Worm (Caenorhabditis elegans) whole organism, L3 larva: Measurements from ENCODE around the gene C07A12.18.

Experiments
- ZK546.5 ChIP-seq: sonication (generic microtip); optimal IDR thresholded peaks from 2 replicates; lab custom pipeline; 2017; ENCODE audit warnings: missing biosample characterization, missing genetic modification characterization
- aly-2 ChIP-seq: fragments of 150-350 bp; optimal IDR thresholded peaks from 2 replicates; lab custom pipeline; 2014; ENCODE audit warnings: missing biosample characterization, missing genetic modification characterization
- ama-1 ChIP-seq: fragments of 150-350 bp; optimal IDR thresholded peaks from 2 replicates; lab custom pipeline; 2018
- ceh-28 ChIP-seq: fragments of 150-350 bp; optimal IDR thresholded peaks from 2 replicates; lab custom pipeline; 2014; ENCODE audit warnings: missing biosample characterization, missing genetic modification reagents, missing genetic modification characterization
- ceh-82 ChIP-seq: fragments of 150-350 bp; optimal IDR thresholded peaks from 2 replicates; lab custom pipeline; 2014; ENCODE audit warnings: missing biosample characterization, missing genetic modification characterization
- ceh-9 ChIP-seq: sonication (generic microtip); optimal IDR thresholded peaks from 2 replicates; lab custom pipeline; 2018; ENCODE audit warnings: missing biosample characterization, missing genetic modification characterization
- daf-12 ChIP-seq: fragments of 150-350 bp; optimal IDR thresholded peaks from 2 replicates; lab custom pipeline; 2014; ENCODE audit warnings: missing biosample characterization, missing genetic modification reagents, missing genetic modification characterization
- egl-5 ChIP-seq: fragments of 150-350 bp; optimal IDR thresholded peaks from 2 replicates; lab custom pipeline; 2017; ENCODE audit warnings: missing biosample characterization, missing genetic modification reagents, missing genetic modification characterization, inconsistent platforms
- elt-1 ChIP-seq: fragments of 150-350 bp; optimal IDR thresholded peaks from 2 replicates; lab custom pipeline; 2014; ENCODE audit warnings: missing biosample characterization, missing genetic modification characterization
- elt-2 ChIP-seq: sonication (generic microtip); optimal IDR thresholded peaks from 2 replicates; lab custom pipeline; 2016; ENCODE audit warnings: missing genetic modification reagents, mild to moderate bottlenecking, missing genetic modification characterization, missing compliant biosample characterization
- elt-3 ChIP-seq, 3 experiments: fragments of 150-350 bp in 1 of 3; sonication (generic microtip) in 2 of 3; optimal IDR thresholded peaks; 2 replicates in 2 of 3; 4 replicates in 1 of 3; lab custom pipeline; 2014 to 2017; ENCODE audit warnings: missing biosample characterization in 3 of 3, missing genetic modification characterization in 3 of 3
- eor-1 ChIP-seq, 2 experiments: fragments of 150-350 bp; optimal IDR thresholded peaks; 2 replicates each; lab custom pipeline; 2014 to 2018; ENCODE audit warnings: missing biosample characterization in 2 of 2, missing genetic modification characterization in 2 of 2
- fkh-10 ChIP-seq: sonication (generic microtip); optimal IDR thresholded peaks from 2 replicates; lab custom pipeline; 2017; ENCODE audit warnings: missing biosample characterization, missing genetic modification reagents, missing genetic modification characterization
- hmg-11 ChIP-seq: sonication (generic microtip); optimal IDR thresholded peaks from 2 replicates; lab custom pipeline; 2016; ENCODE audit warnings: missing genetic modification characterization, missing compliant biosample characterization
- jun-1 ChIP-seq: fragments of 150-350 bp; optimal IDR thresholded peaks from 2 replicates; lab custom pipeline; 2014; ENCODE audit warnings: missing biosample characterization, missing genetic modification reagents, missing genetic modification characterization
- lin-15B ChIP-seq: fragments of 150-350 bp; optimal IDR thresholded peaks from 2 replicates; lab custom pipeline; 2014; ENCODE audit warnings: missing biosample characterization, missing genetic modification characterization
- lin-39 ChIP-seq: fragments of 150-350 bp; optimal IDR thresholded peaks from 2 replicates; lab custom pipeline; 2018; ENCODE audit warnings: missing biosample characterization, missing genetic modification reagents, missing genetic modification characterization
- nfya-1 ChIP-seq: sonication (generic microtip); optimal IDR thresholded peaks from 2 replicates; lab custom pipeline; 2017; ENCODE audit warnings: missing genetic modification characterization, mild to moderate bottlenecking, missing compliant biosample characterization, antibody characterized with exemption, moderate library complexity; ENCODE audit not compliant: insufficient read depth
- nhr-23 ChIP-seq: fragments of 150-350 bp; optimal IDR thresholded peaks from 2 replicates; lab custom pipeline; 2014; ENCODE audit warnings: missing biosample characterization, missing genetic modification reagents, missing genetic modification characterization
- nhr-25 ChIP-seq: sonication (generic microtip); optimal IDR thresholded peaks from 2 replicates; lab custom pipeline; 2017; ENCODE audit warnings: missing biosample characterization, missing genetic modification characterization
- nhr-28 ChIP-seq: fragments of 150-350 bp; optimal IDR thresholded peaks from 2 replicates; lab custom pipeline; 2014; ENCODE audit warnings: missing biosample characterization, missing genetic modification characterization
- nhr-67 ChIP-seq: fragments of 150-350 bp; optimal IDR thresholded peaks from 2 replicates; lab custom pipeline; 2014; ENCODE audit warnings: missing biosample characterization, missing genetic modification characterization
- pha-4 ChIP-seq: fragments of 150-350 bp; optimal IDR thresholded peaks from 2 replicates; lab custom pipeline; 2014; ENCODE audit warnings: missing biosample characterization, missing genetic modification reagents, missing genetic modification characterization
- sea-2 ChIP-seq: fragments of 150-350 bp; sonication (generic microtip); optimal IDR thresholded peaks from 4 replicates; lab custom pipeline; 2014; ENCODE audit warnings: missing biosample characterization, missing genetic modification reagents, missing genetic modification characterization
- snpc-4 ChIP-seq: fragments of 150-350 bp; optimal IDR thresholded peaks from 2 replicates; lab custom pipeline; 2014; ENCODE audit warnings: missing biosample characterization, missing genetic modification characterization
- tbx-2 ChIP-seq: sonication (generic microtip); optimal IDR thresholded peaks from 2 replicates; lab custom pipeline; 2016; ENCODE audit warnings: mild to moderate bottlenecking, missing genetic modification characterization, missing compliant biosample characterization
- unc-39 ChIP-seq: sonication (generic microtip); optimal IDR thresholded peaks from 4 replicates; lab custom pipeline; 2017; ENCODE audit warnings: missing biosample characterization, missing genetic modification characterization
- zag-1 ChIP-seq: fragments of 150-350 bp; optimal IDR thresholded peaks from 2 replicates; lab custom pipeline; 2014; ENCODE audit warnings: missing biosample characterization, missing genetic modification characterization
- ztf-4 ChIP-seq: fragments of 150-350 bp; optimal IDR thresholded peaks from 2 replicates; lab custom pipeline; 2014; ENCODE audit warnings: missing biosample characterization, missing genetic modification characterization

The C07A12.18 gene

ce11 chrX:4549853-4550596 lies at the start of gene C07A12.18:
TSS of gene C07A12.18 (minus strand) at chrX:4549903.
- TF ChIP-seq fkh-10 (GFP tag; lab: Kevin White, UChicago) = no peak
- peak; percentile 14 for TF ChIP-seq elt-1

- TF ChIP-seq unc-39 (no peak), elt-1 (no peak), sea-2 (GFP tag; lab: Kevin White, UChicago) (no peak), ztf-4 (tag; lab: Kevin White, UChicago) (no peak)
Observed at ce11 chrX:4597419-4597818, 47.7 kb upstream of the C07A12.18 start.

- TF ChIP-seq sea-2 (GFP tag; lab: Kevin White, UChicago) (no peak), lin-39 (tag; lab: Kevin White, UChicago) (peak; percentile 23)
Observed at ce11 chrX:4592250-4592649, 42.5 kb upstream of the C07A12.18 start, which contains the start of gene flp-12. TSS of gene flp-12 (minus strand) at chrX:4592350.

ce11 chrX:4588462-4588861 lies 38.8 kb upstream of the C07A12.18 start, which contains the start of gene lnp-1:
TSS of gene lnp-1 (plus strand) at chrX:4588762.
- TF ChIP-seq ama-1 (lab: Kevin White, UChicago) (no peak), nhr-28 (tag; lab: Kevin White, UChicago) (no peak), fkh-10 (GFP tag; lab: Kevin White, UChicago) (no peak), daf-12 (tag; lab: Kevin White, UChicago) (no peak)

- peak; percentile 2 for TF ChIP-seq ceh-28
- TF ChIP-seq nhr-23 (tag; lab: Kevin White, UChicago) = peak; percentile 53
- TF ChIP-seq lin-15B (tag; lab: Kevin White, UChicago) = peak; percentile 44
- no peak for TF ChIP-seq snpc-4 (tag; lab: Kevin White, UChicago)
- no peak for TF ChIP-seq aly-2 (tag; lab: Kevin White, UChicago)
- no peak for TF ChIP-seq nhr-67 (tag; lab: Kevin White, UChicago)
- peak; percentile 55 for TF ChIP-seq hmg-11 (tag; lab: Kevin White, UChicago)
- TF ChIP-seq pha-4 (tag; lab: Kevin White, UChicago) = peak; percentile 61
- TF ChIP-seq nfya-1 (tag; lab: Kevin White, UChicago) = peak; percentile 54
- TF ChIP-seq nhr-25 (tag; lab: Kevin White, UChicago) = peak; percentile 59
- TF ChIP-seq tbx-2 = no peak
- peak; percentile 13 for TF ChIP-seq egl-5 (tag; lab: Kevin White, UChicago)
- peak; percentile 12 for TF ChIP-seq elt-2
- TF ChIP-seq fkh-10 (GFP tag; lab: Kevin White, UChicago) = no peak
- TF ChIP-seq eor-1 (tag; optimal IDR thresholded peaks at IDR 0.05; lab: Kevin White, UChicago) = no peak
Observed at ce11 chrX:4587934-4588333, 38.2 kb upstream of the C07A12.18 start.

- TF ChIP-seq ceh-82 (tag; lab: Kevin White, UChicago) (no peak), lin-39 (tag; lab: Kevin White, UChicago) (no peak)
Observed at ce11 chrX:4586617-4587016, 36.9 kb upstream of the C07A12.18 start, which contains the start of gene C05E11.2. TSS of gene C05E11.2 (plus strand) at chrX:4586917.

- TF ChIP-seq nhr-28 (tag; lab: Kevin White, UChicago) = no peak
- TF ChIP-seq ZK546.5 (tag; lab: Kevin White, UChicago) = no peak
- TF ChIP-seq ztf-4 (tag; lab: Kevin White, UChicago) = no peak
- no peak for TF ChIP-seq unc-39
- TF ChIP-seq nhr-25 (tag; lab: Kevin White, UChicago) = no peak
- TF ChIP-seq elt-1 = no peak
- TF ChIP-seq elt-2 = no peak
- TF ChIP-seq nhr-67 (tag; lab: Kevin White, UChicago) = no peak
- TF ChIP-seq jun-1 = no peak
- no peak for TF ChIP-seq ceh-82 (tag; lab: Kevin White, UChicago)
- TF ChIP-seq tbx-2 = no peak
- no peak for TF ChIP-seq ceh-9 (tag; lab: Kevin White, UChicago)
- TF ChIP-seq lin-15B (tag; lab: Kevin White, UChicago) = no peak
- TF ChIP-seq ceh-28 = no peak
- TF ChIP-seq fkh-10 (GFP tag; lab: Kevin White, UChicago) = no peak
- no peak for TF ChIP-seq elt-3 (tag; optimal IDR thresholded peaks at IDR 0.05; lab: Kevin White, UChicago)
- no peak for TF ChIP-seq ama-1 (lab: Kevin White, UChicago)
- no peak for TF ChIP-seq zag-1
- no peak for TF ChIP-seq hmg-11 (tag; lab: Kevin White, UChicago)
- TF ChIP-seq, all 47 proteins: peak for 0
Observed at ce11 chrX:4585579-4585978, 35.9 kb upstream of the C07A12.18 start, which contains the start of gene C05E11.7. TSS of gene C05E11.7 (minus strand) at chrX:4585679.
